Fruit fly (Drosophila melanogaster): ENCODE results near the gene CG14636.

DNA sequence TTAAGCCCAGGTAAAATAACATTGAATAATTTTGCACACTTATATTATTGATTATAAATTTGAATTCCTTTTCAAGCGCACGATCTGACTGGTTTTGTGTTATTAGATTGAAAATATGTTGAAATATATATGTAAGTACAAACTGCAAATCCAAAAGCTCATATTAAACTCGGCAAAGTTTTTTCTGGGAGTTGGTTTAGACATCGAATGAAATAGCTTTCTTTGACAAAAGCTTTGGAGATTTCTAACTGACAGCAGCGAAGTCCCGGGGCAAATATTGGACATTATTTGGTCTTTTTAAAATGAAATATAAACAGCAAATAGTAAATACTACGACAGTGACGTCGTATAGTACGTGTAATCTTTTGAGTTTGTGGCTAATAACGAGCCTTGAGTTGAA, 36.1 kb upstream of the CG14636 start, which contains the start of gene TwdlG:
- no peak for TF ChIP-seq pan (optimal IDR thresholded peaks at IDR 0.05)
- no peak for TF ChIP-seq psq (optimal IDR thresholded peaks at IDR 0.05)
- no peak for TF ChIP-seq Dll (optimal IDR thresholded peaks at IDR 0.05)
- no peak for TF ChIP-seq usp (GFP tag; optimal IDR thresholded peaks at IDR 0.05)
- no peak for TF ChIP-seq CG8478 (optimal IDR thresholded peaks at IDR 0.05)
- TF ChIP-seq EcR (GFP tag; optimal IDR thresholded peaks at IDR 0.05) = no peak
